Fruit fly (Drosophila melanogaster): ENCODE results near the gene Parg.

- TF ChIP-seq Pif1B (GFP tag; optimal IDR thresholded peaks at IDR 0.05) (no peak), CG8301 (tag; optimal IDR thresholded peaks at IDR 0.05) (peak; percentile 46), CG12605 (GFP tag; IDR thresholded peaks at IDR 0.05) (no peak), rn (GFP tag; IDR thresholded peaks at IDR 0.05) (no peak), Snoo (tag; optimal IDR thresholded peaks at IDR 0.05) (peak; percentile 5), CG9948 (tag; optimal IDR thresholded peaks at IDR 0.05) (no peak)
Observed at dm6 chrX:3696540-3697206, 25.4 kb upstream of the Parg start.

Data from whole organism, pupa.